Worm (Caenorhabditis elegans) whole organism, dauer: Measurements from ENCODE around the gene try-9.

ENCODE experiments used
- unc-62 ChIP-seq: sonication (generic microtip); optimal IDR thresholded peaks from 2 replicates; lab custom pipeline; 2017; ENCODE audit warnings: missing biosample characterization, missing genetic modification reagents, missing genetic modification characterization

Gene try-9

ce11 chrII:4367923-4368322 lies at the start of gene try-9:
Gene try-9, plus strand, starts transcription at chrII:4368223.
- TF ChIP-seq unc-62 = no peak

- TF ChIP-seq unc-62 = no peak
Observed at ce11 chrII:4319537-4320019, 48.4 kb upstream of the try-9 start, which contains the start of gene Y52E8A.6. Gene Y52E8A.6, minus strand, starts transcription at chrII:4319969.

ce11 chrII:4320455-4320854 lies 47.6 kb upstream of the try-9 start, which contains the start of gene Y52E8A.2:
Gene Y52E8A.2, plus strand, starts transcription at chrII:4320836.
- no peak for TF ChIP-seq unc-62

ce11 chrII:4321766-4322165 lies 46.3 kb upstream of the try-9 start, which contains the start of gene Y52E8A.1:
Gene Y52E8A.1, plus strand, starts transcription at chrII:4322066.
- no peak for TF ChIP-seq unc-62

- TF ChIP-seq unc-62 = no peak
Observed at ce11 chrII:4322871-4323270, 45.2 kb upstream of the try-9 start, which contains the start of gene H20J04.6. Gene H20J04.6, plus strand, starts transcription at chrII:4323256.

ce11 chrII:4324061-4324460 lies 44.0 kb upstream of the try-9 start, which contains the start of gene mog-2:
Gene mog-2, plus strand, starts transcription at chrII:4324361.
- TF ChIP-seq unc-62 = no peak

- TF ChIP-seq unc-62 = no peak
Observed at ce11 chrII:4326420-4326819, 41.6 kb upstream of the try-9 start, which contains the start of gene pfd-2. Gene pfd-2, plus strand, starts transcription at chrII:4326720.

ce11 chrII:4328716-4329115 lies 39.3 kb upstream of the try-9 start, which contains the start of gene H20J04.4:
Gene H20J04.4, plus strand, starts transcription at chrII:4329016.
- no peak for TF ChIP-seq unc-62

ce11 chrII:4334448-4334847 lies 33.6 kb upstream of the try-9 start, which contains the start of gene madf-3:
Gene madf-3, plus strand, starts transcription at chrII:4334748.
- TF ChIP-seq unc-62 = no peak

ce11 chrII:4337731-4338130 lies 30.3 kb upstream of the try-9 start:
- no peak for TF ChIP-seq unc-62

ce11 chrII:4339882-4340281 lies 28.1 kb upstream of the try-9 start, which contains the start of gene athp-2:
Gene athp-2, plus strand, starts transcription at chrII:4340182.
- no peak for TF ChIP-seq unc-62

- TF ChIP-seq unc-62 = no peak
Observed at ce11 chrII:4341484-4341883, 26.5 kb upstream of the try-9 start.

ce11 chrII:4344317-4344716 lies 23.7 kb upstream of the try-9 start:
- no peak for TF ChIP-seq unc-62

- TF ChIP-seq unc-62 = no peak
Observed at ce11 chrII:4350888-4351287, 17.1 kb upstream of the try-9 start, which contains the start of gene H20J04.9. Gene H20J04.9, plus strand, starts transcription at chrII:4351188.

ce11 chrII:4355217-4355616 lies 12.8 kb upstream of the try-9 start, which contains the start of the genes H20J04.7 and H20J04.1:
Gene H20J04.7, minus strand, starts transcription at chrII:4355317.
Gene H20J04.1, plus strand, starts transcription at chrII:4355613.
- no peak for TF ChIP-seq unc-62

- no peak for TF ChIP-seq unc-62
Observed at ce11 chrII:4358765-4359164, 9.3 kb upstream of the try-9 start, which contains the start of gene lat-2. Gene lat-2, plus strand, starts transcription at chrII:4359065.

ce11 chrII:4359219-4359618 lies 8.8 kb upstream of the try-9 start:
- TF ChIP-seq unc-62 = no peak

- TF ChIP-seq unc-62 = no peak
Observed at ce11 chrII:4362088-4362487, 5.9 kb upstream of the try-9 start.
